Fruit fly (Drosophila melanogaster): Measurements from ENCODE around the gene CG31407.

dm6 chr3R:10025050-10025449 lies at the start of gene CG31407:
- TF ChIP-seq Ets96B (tag; optimal IDR thresholded peaks at IDR 0.05) (no peak), CG11294 (GFP tag; IDR thresholded peaks at IDR 0.05) (no peak), pdm3 (GFP tag; optimal IDR thresholded peaks at IDR 0.05) (no peak), CG31627 (GFP tag; optimal IDR thresholded peaks at IDR 0.05) (no peak), CG9139 (GFP tag; optimal IDR thresholded peaks at IDR 0.05) (no peak), Lpt (GFP tag; optimal IDR thresholded peaks at IDR 0.05) (no peak), CG8319 (GFP tag; optimal IDR thresholded peaks at IDR 0.05) (no peak), CG6163 (GFP tag; IDR thresholded peaks at IDR 0.05) (no peak), svp (GFP tag) (no peak)

All from whole organism, prepupa.